Comparison of ENCODE assay signal across 7 worm cellular contexts in the genomic region with DNA sequence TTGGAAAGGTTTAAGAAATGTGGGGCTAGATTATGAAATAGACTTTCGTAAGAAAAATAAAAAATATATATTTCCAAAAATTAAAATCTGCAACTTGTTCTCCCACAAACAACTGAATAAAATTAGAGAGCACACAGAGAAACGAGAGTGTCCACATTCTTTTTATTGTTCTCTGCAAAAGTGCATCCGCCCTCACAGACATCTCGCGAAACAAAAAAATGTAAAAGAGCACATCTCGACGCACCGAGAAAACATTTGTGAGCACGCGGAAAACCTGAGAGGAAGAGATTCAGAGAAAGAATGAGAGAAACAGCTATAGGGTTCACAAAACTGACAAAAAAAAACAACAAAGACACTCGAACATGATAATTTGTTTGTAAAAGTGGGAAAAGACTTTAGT.
TF ChIP-seq lines count a peak whose summit lies in the region.

No protein-coding gene starts in this region.

TF ChIP-seq in whole organism, L1 larva, 84 proteins besides CTCF, POLR2A, EP300 and RAD21 (continues in another document):
- TF ChIP-seq grh-1 (GFP tag; IDR thresholded peaks at IDR 0.05; lab: Robert Waterston, UW): no peak
- TF ChIP-seq hlh-4 (tag; optimal IDR thresholded peaks at IDR 0.05; lab: Kevin White, UChicago): no peak
- no peak for TF ChIP-seq aly-2 (tag; optimal IDR thresholded peaks at IDR 0.05; lab: Kevin White, UChicago)
- TF ChIP-seq sup-37 (GFP tag; optimal IDR thresholded peaks at IDR 0.05; lab: Kevin White, UChicago): no peak
- no peak for TF ChIP-seq nhr-19 (GFP tag; conservative IDR thresholded peaks at IDR 0.05; lab: Robert Waterston, UW)
- TF ChIP-seq tlp-1 (tag; optimal IDR thresholded peaks at IDR 0.05; lab: Kevin White, UChicago): no peak
- TF ChIP-seq Y116A8C.19 (tag; optimal IDR thresholded peaks at IDR 0.05; lab: Kevin White, UChicago; ENCODE audit: borderline replicate concordance): no peak
- no peak for TF ChIP-seq unc-98 (GFP tag; IDR thresholded peaks at IDR 0.05; lab: Robert Waterston, UW)
- TF ChIP-seq pax-3 (tag; optimal IDR thresholded peaks at IDR 0.05; lab: Kevin White, UChicago): no peak
- TF ChIP-seq fos-1 (tag; optimal IDR thresholded peaks at IDR 0.05; lab: Kevin White, UChicago): no peak
- TF ChIP-seq skn-1 (tag; optimal IDR thresholded peaks at IDR 0.05; lab: Kevin White, UChicago): peak; percentile 16
- no peak for TF ChIP-seq nhr-237 (tag; optimal IDR thresholded peaks at IDR 0.05; lab: Kevin White, UChicago)
- TF ChIP-seq nhr-71 (tag; optimal IDR thresholded peaks at IDR 0.05; lab: Kevin White, UChicago): peak; percentile 39

TF ChIP-seq in whole organism, L2 larva, 48 proteins besides CTCF, POLR2A, EP300 and RAD21:
- TF ChIP-seq C34F6.9 (tag; optimal IDR thresholded peaks at IDR 0.05; lab: Kevin White, UChicago): peak; percentile 22
- TF ChIP-seq ceh-82 (tag; optimal IDR thresholded peaks at IDR 0.05; lab: Kevin White, UChicago): no peak
- TF ChIP-seq F13H6.1 (tag; optimal IDR thresholded peaks at IDR 0.05; lab: Kevin White, UChicago): peak; percentile 38
- TF ChIP-seq nhr-129 (tag; optimal IDR thresholded peaks at IDR 0.05; lab: Kevin White, UChicago): peak; percentile 36
- peak in 1 of 2 experiments; percentile 15 for TF ChIP-seq mdl-1 (tag; optimal IDR thresholded peaks at IDR 0.05; lab: Kevin White, UChicago)
- peak in 1 of 2 experiments; percentile 31 for TF ChIP-seq lsy-2 (tag; optimal IDR thresholded peaks at IDR 0.05; lab: Kevin White, UChicago)
- TF ChIP-seq nhr-12 (tag; optimal IDR thresholded peaks at IDR 0.05; lab: Kevin White, UChicago): no peak
- TF ChIP-seq unc-55 (GFP tag; optimal IDR thresholded peaks at IDR 0.05; lab: Kevin White, UChicago): peak; percentile 9

TF ChIP-seq in whole organism, L3 larva, 47 proteins besides CTCF, POLR2A, EP300 and RAD21:
- TF ChIP-seq mml-1 (tag; optimal IDR thresholded peaks at IDR 0.05; lab: Kevin White, UChicago) (no peak), mdl-1 (tag; optimal IDR thresholded peaks at IDR 0.05; lab: Kevin White, UChicago) (no peak), lin-39 (tag; optimal IDR thresholded peaks at IDR 0.05; lab: Kevin White, UChicago) (peak; percentile 68), tbx-2 (tag; optimal IDR thresholded peaks at IDR 0.05; lab: Kevin White, UChicago) (no peak), nfya-1 (tag; optimal IDR thresholded peaks at IDR 0.05; lab: Kevin White, UChicago; ENCODE audit: insufficient read depth) (peak; percentile 62), egl-27 (tag; optimal IDR thresholded peaks at IDR 0.05; lab: Kevin White, UChicago) (no peak), elt-1 (tag; optimal IDR thresholded peaks at IDR 0.05; lab: Kevin White, UChicago) (no peak)

TF ChIP-seq in whole organism, L4 larva, 104 proteins besides CTCF, POLR2A, EP300 and RAD21 (continues in another document):
- TF ChIP-seq dpl-1 (GFP tag; optimal IDR thresholded peaks at IDR 0.05; lab: Kevin White, UChicago) (peak; percentile 12), mdl-1 (tag; optimal IDR thresholded peaks at IDR 0.05; lab: Kevin White, UChicago) (peak in 1 of 2 experiments; percentile 45), ama-1 (optimal IDR thresholded peaks at IDR 0.05; lab: Kevin White, UChicago) (no peak), nhr-6 (tag; optimal IDR thresholded peaks at IDR 0.05; lab: Kevin White, UChicago) (no peak), rbr-2 (tag; optimal IDR thresholded peaks at IDR 0.05; lab: Kevin White, UChicago) (peak; percentile 1), zag-1 (tag; optimal IDR thresholded peaks at IDR 0.05; lab: Kevin White, UChicago) (no peak), hlh-11 (tag; optimal IDR thresholded peaks at IDR 0.05; lab: Kevin White, UChicago) (peak; percentile 2), ceh-20 (GFP tag; IDR thresholded peaks at IDR 0.05; lab: Robert Waterston, UW) (no peak), nhr-11 (tag; optimal IDR thresholded peaks at IDR 0.05; lab: Kevin White, UChicago) (peak; percentile 4), dmd-6 (GFP tag; IDR thresholded peaks at IDR 0.05; lab: Robert Waterston, UW) (0 out of 2 replicates have a peak, but pooled peaks have one; percentile 20), daf-16 (GFP tag; optimal IDR thresholded peaks at IDR 0.05; lab: Kevin White, UChicago) (peak in 1 of 2 experiments; percentile 4), daf-16 (tag; optimal IDR thresholded peaks at IDR 0.05; lab: Kevin White, UChicago) (no peak), pqm-1 (tag; optimal IDR thresholded peaks at IDR 0.05; lab: Kevin White, UChicago) (no peak), nhr-77 (tag; optimal IDR thresholded peaks at IDR 0.05; lab: Kevin White, UChicago) (no peak), lsy-2 (tag; optimal IDR thresholded peaks at IDR 0.05; lab: Kevin White, UChicago) (peak in 1 of 2 experiments; percentile 47)

TF ChIP-seq in whole organism, late embryonic, 69 proteins besides CTCF, POLR2A, EP300 and RAD21:
- TF ChIP-seq ceh-14 (tag; optimal IDR thresholded peaks at IDR 0.05; lab: Kevin White, UChicago) (no peak), ref-2 (tag; optimal IDR thresholded peaks at IDR 0.05; lab: Kevin White, UChicago) (no peak), ceh-19 (GFP tag; optimal IDR thresholded peaks at IDR 0.05; lab: Kevin White, UChicago) (no peak), ceh-31 (tag; optimal IDR thresholded peaks at IDR 0.05; lab: Kevin White, UChicago) (peak; percentile 14), T23F11.4 (GFP tag; optimal IDR thresholded peaks at IDR 0.05; lab: Kevin White, UChicago) (no peak)

TF ChIP-seq in whole organism, mixed stage, embryonic, 35 proteins besides CTCF, POLR2A, EP300 and RAD21:
- TF ChIP-seq hlh-1 (tag; optimal IDR thresholded peaks at IDR 0.05; lab: Kevin White, UChicago): peak; percentile 19
- no peak for TF ChIP-seq elt-3 (tag; optimal IDR thresholded peaks at IDR 0.05; lab: Kevin White, UChicago)
TF ChIP-seq in whole organism, mixed stage, embryonic: peak in this region for 1.

TF ChIP-seq in whole organism, young adult, 124 proteins besides CTCF, POLR2A, EP300 and RAD21:
- TF ChIP-seq hmg-1.2 (GFP tag; IDR thresholded peaks at IDR 0.05; lab: Robert Waterston, UW) (no peak), nhr-80 (tag; optimal IDR thresholded peaks at IDR 0.05; lab: Kevin White, UChicago) (no peak), ekl-4 (GFP tag; IDR thresholded peaks at IDR 0.05; lab: Robert Waterston, UW) (no peak), K11D2.4 (GFP tag; IDR thresholded peaks at IDR 0.05; lab: Robert Waterston, UW) (no peak), cebp-1 (GFP tag; IDR thresholded peaks at IDR 0.05; lab: Robert Waterston, UW) (no peak), cebp-1 (tag; optimal IDR thresholded peaks at IDR 0.05; lab: Kevin White, UChicago) (peak; percentile 68)
